Worm (Caenorhabditis elegans) whole organism, early embryonic: Measurements from ENCODE around the gene F08B12.4.

Experiments used
- B0310.2 ChIP-seq: sonication (generic microtip); optimal IDR thresholded peaks from 2 replicates; lab custom pipeline; 2016; ENCODE audit warnings: mild to moderate bottlenecking, missing genetic modification characterization, missing compliant biosample characterization
- F13C5.2 ChIP-seq: sonication (generic microtip); optimal IDR thresholded peaks from 2 replicates; lab custom pipeline; 2017; ENCODE audit warnings: mild to moderate bottlenecking, missing genetic modification characterization, inconsistent platforms, missing compliant biosample characterization
- aly-1 ChIP-seq: sonication (generic microtip); optimal IDR thresholded peaks from 2 replicates; lab custom pipeline; 2016; ENCODE audit warnings: missing genetic modification characterization, missing compliant biosample characterization
- ama-1 ChIP-seq: fragments of 150-350 bp; optimal IDR thresholded peaks from 2 replicates; lab custom pipeline; 2014
- ceh-13 ChIP-seq: fragments of 200-800 bp; sonication (Bioruptor generic); optimal IDR thresholded peaks from 2 replicates; lab custom pipeline; 2018; ENCODE audit warnings: mild to moderate bottlenecking, missing genetic modification characterization, missing compliant biosample characterization
- ceh-36 ChIP-seq: sonication (generic microtip); optimal IDR thresholded peaks from 2 replicates; lab custom pipeline; 2016; ENCODE audit warnings: missing genetic modification characterization, inconsistent platforms, missing compliant biosample characterization
- ets-7 ChIP-seq: sonication (generic microtip); optimal IDR thresholded peaks from 2 replicates; lab custom pipeline; 2016; ENCODE audit warnings: missing genotype, missing genetic modification characterization, missing compliant biosample characterization
- flt-1 ChIP-seq: fragments of 200-800 bp; sonication (Bioruptor generic); IDR thresholded peaks from 2 replicates; pipeline ENCODE4 v1.3.6; 2022; ENCODE audit warnings: missing genetic modification characterization, missing compliant biosample characterization
- hmbx-1 ChIP-seq: sonication (generic microtip); optimal IDR thresholded peaks from 2 replicates; lab custom pipeline; 2016; ENCODE audit warnings: mild to moderate bottlenecking, missing genetic modification characterization, missing compliant biosample characterization
- hmg-4 ChIP-seq: fragments of 200-800 bp; sonication (Bioruptor generic); optimal IDR thresholded peaks from 2 replicates; lab custom pipeline; 2018; ENCODE audit warnings: mild to moderate bottlenecking, missing genetic modification characterization, missing compliant biosample characterization
- hnd-1 ChIP-seq: sonication (generic microtip); optimal IDR thresholded peaks from 2 replicates; lab custom pipeline; 2016; ENCODE audit warnings: missing genetic modification characterization, missing compliant biosample characterization
- pes-1 ChIP-seq: fragments of 200-800 bp; sonication (Bioruptor generic); IDR thresholded peaks from 2 replicates; pipeline ENCODE4 v1.3.6; 2022; ENCODE audit warnings: missing genetic modification reagents, missing genetic modification characterization, missing compliant biosample characterization
- scrt-1 ChIP-seq: fragments of 200-800 bp; sonication (Bioruptor generic); IDR thresholded peaks from 2 replicates; pipeline ENCODE4 v1.3.6; 2022; ENCODE audit warnings: missing genetic modification characterization, missing compliant biosample characterization
- sea-1 ChIP-seq: fragments of 200-800 bp; sonication (Bioruptor generic); conservative IDR thresholded peaks from 2 replicates; pipeline ENCODE4 v1.3.6; 2022; ENCODE audit warnings: missing genetic modification characterization, missing compliant biosample characterization
- tbx-11 ChIP-seq: fragments of 200-800 bp; sonication (Bioruptor generic); IDR thresholded peaks from 2 replicates; pipeline ENCODE4 v1.3.6; 2022; ENCODE audit warnings: missing genetic modification characterization, missing compliant biosample characterization
- tbx-37 ChIP-seq: fragments of 200-800 bp; sonication (Bioruptor generic); conservative IDR thresholded peaks from 2 replicates; pipeline ENCODE4 v1.3.6; 2022; ENCODE audit warnings: missing genetic modification reagents, missing genetic modification characterization, missing compliant biosample characterization
- tra-4 ChIP-seq: sonication (generic microtip); optimal IDR thresholded peaks from 2 replicates; lab custom pipeline; 2017; ENCODE audit warnings: missing genetic modification characterization, missing compliant biosample characterization

The F08B12.4 gene

DNA sequence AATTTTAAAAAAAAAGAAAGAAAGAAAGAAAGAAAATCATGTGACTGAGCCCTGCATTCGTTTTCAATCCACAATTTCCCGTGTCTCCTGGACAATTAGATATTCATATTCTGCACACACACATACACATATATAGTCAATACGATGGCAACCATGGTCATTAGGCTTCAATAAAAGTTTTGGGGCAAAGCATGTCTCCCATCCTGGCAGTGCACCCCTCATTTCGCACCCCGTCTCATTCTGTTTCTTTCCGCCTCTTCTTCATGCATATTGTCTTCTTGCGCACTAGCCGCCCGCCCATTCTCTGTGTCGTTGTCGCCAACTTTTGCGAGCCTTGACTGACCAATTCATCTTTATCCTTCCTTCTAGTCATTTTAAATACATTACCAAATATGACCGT lies 39.9 kb downstream of the F08B12.4 start:
- TF ChIP-seq pes-1 (GFP tag; lab: Robert Waterston, UW) (no peak), tra-4 (tag; lab: Kevin White, UChicago) (no peak), flt-1 (GFP tag; lab: Robert Waterston, UW) (no peak), B0310.2 (tag; lab: Kevin White, UChicago) (no peak), hmg-4 (GFP tag; lab: Kevin White, UChicago) (no peak), hmbx-1 (tag; lab: Kevin White, UChicago) (no peak), aly-1 (tag; lab: Kevin White, UChicago) (no peak), scrt-1 (GFP tag; lab: Robert Waterston, UW) (no peak), tbx-11 (GFP tag; lab: Robert Waterston, UW) (no peak), F13C5.2 (tag; lab: Kevin White, UChicago) (no peak), ceh-13 (no peak), tbx-37 (no peak), ama-1 (no peak), hnd-1 (tag; lab: Kevin White, UChicago) (no peak), sea-1 (GFP tag; lab: Robert Waterston, UW) (no peak), ets-7 (tag; lab: Kevin White, UChicago) (no peak), ceh-36 (tag; lab: Kevin White, UChicago) (no peak)

DNA sequence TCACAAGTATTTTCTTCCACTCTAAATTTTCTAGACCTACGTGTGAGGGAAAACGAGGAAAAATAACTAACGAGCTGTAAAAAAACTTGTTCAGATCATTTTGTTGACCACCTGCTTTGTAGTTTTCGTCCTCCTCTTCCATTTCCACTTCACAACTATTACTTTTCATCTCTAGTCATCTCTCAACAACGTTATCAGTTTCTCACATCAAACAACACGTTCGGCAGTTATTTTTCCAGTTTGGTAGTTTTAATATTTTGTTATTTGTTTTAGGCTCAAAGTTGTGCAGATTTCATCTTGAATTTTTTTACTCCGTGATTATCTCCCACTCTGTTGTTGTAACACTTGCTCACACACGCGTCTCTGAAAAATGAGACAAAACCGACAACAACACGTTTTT lies 40.4 kb downstream of the F08B12.4 start:
- no peak for TF ChIP-seq pes-1 (GFP tag; lab: Robert Waterston, UW)
- no peak for TF ChIP-seq hmbx-1 (tag; lab: Kevin White, UChicago)
- TF ChIP-seq tra-4 (tag; lab: Kevin White, UChicago): no peak
- no peak for TF ChIP-seq tbx-11 (GFP tag; lab: Robert Waterston, UW)
- TF ChIP-seq ets-7 (tag; lab: Kevin White, UChicago): no peak
- TF ChIP-seq ceh-13: no peak
- no peak for TF ChIP-seq hmg-4 (GFP tag; lab: Kevin White, UChicago)
- no peak for TF ChIP-seq flt-1 (GFP tag; lab: Robert Waterston, UW)

DNA sequence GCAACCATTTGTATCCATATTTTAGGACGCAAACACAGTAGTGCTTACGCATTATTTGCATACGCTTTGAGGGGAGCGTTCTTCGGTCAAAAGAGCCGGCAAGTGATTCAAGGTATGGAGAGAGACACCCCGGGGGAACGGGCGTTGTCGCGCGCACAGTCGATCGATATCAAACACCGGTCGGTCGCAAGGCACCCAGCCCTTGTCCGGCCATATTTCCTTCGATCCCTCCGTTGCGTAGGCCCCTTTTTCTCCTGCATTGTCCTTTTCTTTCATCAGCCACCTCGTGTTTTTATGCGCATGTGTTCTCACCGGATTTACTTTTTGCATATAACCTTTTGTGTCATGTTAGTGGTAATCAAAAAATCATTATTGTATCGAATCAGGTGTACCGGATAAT lies 41.5 kb downstream of the F08B12.4 start:
- TF ChIP-seq flt-1 (GFP tag; lab: Robert Waterston, UW) (no peak), ceh-36 (tag; lab: Kevin White, UChicago) (no peak), hmg-4 (GFP tag; lab: Kevin White, UChicago) (peak; percentile 71), tbx-11 (GFP tag; lab: Robert Waterston, UW) (0 out of 2 replicates have a peak, but pooled peaks have one; percentile 26)

DNA sequence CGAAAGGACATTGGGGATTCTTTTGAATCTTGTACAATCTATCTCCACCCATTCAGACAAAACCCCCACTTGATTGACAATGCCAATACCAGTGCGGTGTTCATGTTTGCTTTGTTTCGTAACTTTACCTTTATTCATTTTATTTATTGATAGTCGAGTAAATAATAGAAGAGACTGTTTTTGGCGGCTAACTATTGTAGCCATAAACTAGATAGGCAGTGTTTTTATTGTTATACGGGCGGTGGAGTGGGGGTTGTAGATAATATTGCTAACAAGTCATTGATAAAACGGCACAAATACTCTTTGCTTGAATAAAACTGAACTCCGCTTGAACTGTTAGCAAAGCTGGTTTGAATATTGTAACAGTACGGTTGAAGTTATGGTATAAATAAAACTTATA lies 42.6 kb downstream of the F08B12.4 start:
- TF ChIP-seq B0310.2 (tag; lab: Kevin White, UChicago) (no peak), hmbx-1 (tag; lab: Kevin White, UChicago) (no peak), flt-1 (GFP tag; lab: Robert Waterston, UW) (no peak), sea-1 (GFP tag; lab: Robert Waterston, UW) (no peak), ama-1 (no peak), pes-1 (GFP tag; lab: Robert Waterston, UW) (no peak), aly-1 (tag; lab: Kevin White, UChicago) (no peak), scrt-1 (GFP tag; lab: Robert Waterston, UW) (no peak), ceh-36 (tag; lab: Kevin White, UChicago) (no peak), hnd-1 (tag; lab: Kevin White, UChicago) (no peak), tbx-11 (GFP tag; lab: Robert Waterston, UW) (no peak), F13C5.2 (tag; lab: Kevin White, UChicago) (no peak), ceh-13 (no peak), tbx-37 (no peak), ets-7 (tag; lab: Kevin White, UChicago) (no peak), hmg-4 (GFP tag; lab: Kevin White, UChicago) (no peak)

DNA sequence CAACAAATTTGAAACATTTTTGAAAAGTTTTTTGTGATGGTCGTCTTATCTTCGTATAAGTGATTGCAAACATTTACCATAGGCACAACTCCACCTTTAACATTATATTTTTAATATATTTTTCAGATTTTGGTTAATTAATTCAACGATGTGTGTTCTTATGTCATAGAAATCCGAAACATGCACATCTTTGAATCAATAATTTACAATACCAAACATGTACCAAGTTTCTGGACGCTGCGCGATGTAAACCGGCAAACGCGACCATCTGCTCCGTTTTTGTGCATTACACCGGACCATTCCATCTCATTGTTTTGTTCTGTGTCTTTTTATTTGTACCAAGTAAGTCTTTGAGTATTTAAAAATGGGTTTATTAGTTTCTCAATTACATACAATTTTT lies 50.0 kb downstream of the F08B12.4 start, which contains the start of gene pgp-4:
Gene pgp-4, plus strand, starts transcription at position 301 of the 400 bp plus-strand sequence.
- TF ChIP-seq ama-1 (no peak), tra-4 (tag; lab: Kevin White, UChicago) (no peak), pes-1 (GFP tag; lab: Robert Waterston, UW) (no peak), ceh-13 (no peak), flt-1 (GFP tag; lab: Robert Waterston, UW) (no peak), B0310.2 (tag; lab: Kevin White, UChicago) (no peak), hmg-4 (GFP tag; lab: Kevin White, UChicago) (no peak), hnd-1 (tag; lab: Kevin White, UChicago) (no peak), ceh-36 (tag; lab: Kevin White, UChicago) (no peak), sea-1 (GFP tag; lab: Robert Waterston, UW) (no peak), tbx-37 (no peak), aly-1 (tag; lab: Kevin White, UChicago) (no peak), tbx-11 (GFP tag; lab: Robert Waterston, UW) (no peak), scrt-1 (GFP tag; lab: Robert Waterston, UW) (no peak), hmbx-1 (tag; lab: Kevin White, UChicago) (no peak), F13C5.2 (tag; lab: Kevin White, UChicago) (no peak), ets-7 (tag; lab: Kevin White, UChicago) (no peak)
